Fruit fly (Drosophila melanogaster): ENCODE data around the gene CG17292.

Gene CG17292

DNA sequence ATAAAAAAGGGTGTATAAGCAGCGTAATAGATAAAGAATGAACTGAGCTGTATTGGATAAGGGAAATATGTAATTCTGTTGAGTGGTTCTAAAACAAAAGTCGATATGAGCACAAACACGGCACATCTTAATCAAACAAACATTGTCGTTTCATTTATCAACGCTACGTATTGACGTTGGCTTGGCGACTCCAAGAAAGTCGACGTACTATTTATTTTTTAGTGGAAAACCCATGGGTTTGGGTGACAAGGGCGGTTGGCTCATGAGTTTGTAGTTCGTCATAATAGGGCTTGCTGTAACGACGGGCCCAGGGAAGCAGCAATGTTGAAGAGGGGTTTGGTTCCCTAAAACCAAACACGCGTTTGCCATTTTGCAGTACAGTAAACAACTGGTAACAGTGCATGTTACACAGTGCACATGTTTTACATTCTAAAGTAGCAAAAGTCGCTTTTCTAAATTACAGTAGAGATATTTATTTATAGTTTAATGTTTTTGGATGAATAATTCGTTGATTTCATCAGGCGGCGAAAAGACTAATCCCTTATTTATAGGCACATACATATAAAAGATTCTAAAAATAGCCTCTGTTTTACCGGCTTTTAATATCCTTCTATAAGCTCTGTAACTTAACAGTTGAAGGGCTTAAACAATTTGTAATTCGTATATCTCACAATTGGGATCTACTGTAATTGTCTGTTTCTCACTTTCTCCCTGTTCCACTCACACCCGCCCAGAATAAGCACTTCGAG lies 8.9 kb upstream of the CG17292 start (continued):
- no peak for TF ChIP-seq rib (GFP tag; IDR thresholded peaks at IDR 0.05)
- TF ChIP-seq gt (GFP tag; IDR thresholded peaks at IDR 0.05): no peak
- TF ChIP-seq CG31441 (GFP tag; IDR thresholded peaks at IDR 0.05): 0 out of 2 replicates have a peak, but pooled peaks have one; percentile 20
- peak; percentile 41; the same call in 2 of the 3 replicates for TF ChIP-seq row (GFP tag; IDR thresholded peaks at IDR 0.05)
- TF ChIP-seq CG10321 (GFP tag; IDR thresholded peaks at IDR 0.05): no peak
- TF ChIP-seq hbn (GFP tag; IDR thresholded peaks at IDR 0.05; ENCODE audit: partially characterized antibody): no peak
- TF ChIP-seq Fer3 (tag; optimal IDR thresholded peaks at IDR 0.05): peak; percentile 16
- no peak for TF ChIP-seq CG15601 (tag; optimal IDR thresholded peaks at IDR 0.05)
- TF ChIP-seq CG6175 (GFP tag; IDR thresholded peaks at IDR 0.05): no peak
- TF ChIP-seq CG14441 (GFP tag; IDR thresholded peaks at IDR 0.05): no peak
- no peak for TF ChIP-seq nerfin-2 (GFP tag; IDR thresholded peaks at IDR 0.05; ENCODE audit: partially characterized antibody)
- TF ChIP-seq CG10147 (GFP tag; optimal IDR thresholded peaks at IDR 0.05): no peak
- no peak for TF ChIP-seq maf-S (GFP tag; optimal IDR thresholded peaks at IDR 0.05)
- no peak for TF ChIP-seq CG8290 (GFP tag; optimal IDR thresholded peaks at IDR 0.05)
- TF ChIP-seq CG8290 (tag; optimal IDR thresholded peaks at IDR 0.05): no peak
- no peak for TF ChIP-seq CG18011 (GFP tag; optimal IDR thresholded peaks at IDR 0.05)
- TF ChIP-seq repo (GFP tag; optimal IDR thresholded peaks at IDR 0.05): no peak
- no peak for TF ChIP-seq CG10959 (GFP tag; IDR thresholded peaks at IDR 0.05)
- no peak for TF ChIP-seq CG4854 (GFP tag; optimal IDR thresholded peaks at IDR 0.05)
- TF ChIP-seq schlank (tag; optimal IDR thresholded peaks at IDR 0.05): no peak
- no peak for TF ChIP-seq croc (GFP tag; conservative IDR thresholded peaks at IDR 0.05)
- TF ChIP-seq CG7372 (GFP tag; IDR thresholded peaks at IDR 0.05): no peak
- TF ChIP-seq CG3407 (GFP tag; optimal IDR thresholded peaks at IDR 0.05): no peak
- TF ChIP-seq sqz (GFP tag; optimal IDR thresholded peaks at IDR 0.05): no peak
- no peak for TF ChIP-seq Oli (tag; optimal IDR thresholded peaks at IDR 0.05)
- TF ChIP-seq chif (GFP tag; optimal IDR thresholded peaks at IDR 0.05): no peak
- TF ChIP-seq mld (GFP tag; IDR thresholded peaks at IDR 0.05; ENCODE audit: partially characterized antibody): no peak
- TF ChIP-seq Hand (GFP tag; optimal IDR thresholded peaks at IDR 0.05): no peak
- TF ChIP-seq tna (GFP tag; IDR thresholded peaks at IDR 0.05; ENCODE audit: partially characterized antibody): no peak
- TF ChIP-seq tin (GFP tag; optimal IDR thresholded peaks at IDR 0.05): no peak
- TF ChIP-seq ind (GFP tag; optimal IDR thresholded peaks at IDR 0.05): peak; percentile 2

- peak; percentile 42 for TF ChIP-seq Ets97D (GFP tag; optimal IDR thresholded peaks at IDR 0.05)
- peak; percentile 20 for TF ChIP-seq CG1529 (GFP tag; optimal IDR thresholded peaks at IDR 0.05)
- TF ChIP-seq CG13775 (GFP tag; optimal IDR thresholded peaks at IDR 0.05): peak; percentile 60
- no peak for TF ChIP-seq CG8765 (GFP tag; IDR thresholded peaks at IDR 0.05)
- TF ChIP-seq Dref (GFP tag; IDR thresholded peaks at IDR 0.05): peak; percentile 27
- no peak for TF ChIP-seq CG11398 (GFP tag; optimal IDR thresholded peaks at IDR 0.05)
- TF ChIP-seq CG8281 (tag; optimal IDR thresholded peaks at IDR 0.05): peak; percentile 50
- peak; percentile 61 for TF ChIP-seq Bdp1 (GFP tag; optimal IDR thresholded peaks at IDR 0.05)
- TF ChIP-seq scrt (GFP tag; optimal IDR thresholded peaks at IDR 0.05): peak; percentile 51
- TF ChIP-seq CG12104 (GFP tag; optimal IDR thresholded peaks at IDR 0.05): peak; percentile 76
- peak; percentile 74 for TF ChIP-seq so (GFP tag; IDR thresholded peaks at IDR 0.05)
- TF ChIP-seq fu2 (GFP tag; optimal IDR thresholded peaks at IDR 0.05): peak; percentile 77
- TF ChIP-seq CG12236 (GFP tag; optimal IDR thresholded peaks at IDR 0.05): no peak
- TF ChIP-seq Antp (GFP tag; optimal IDR thresholded peaks at IDR 0.05): peak; percentile 70
- no peak for TF ChIP-seq E2f2 (GFP tag; IDR thresholded peaks at IDR 0.05)
- TF ChIP-seq salm (tag; optimal IDR thresholded peaks at IDR 0.05): no peak
- TF ChIP-seq CG17912 (GFP tag; optimal IDR thresholded peaks at IDR 0.05): peak; percentile 24
- peak; percentile 74 for TF ChIP-seq Hsf (GFP tag; optimal IDR thresholded peaks at IDR 0.05)
- TF ChIP-seq YL-1 (GFP tag; optimal IDR thresholded peaks at IDR 0.05): no peak
- peak; percentile 34 for TF ChIP-seq CG33213 (GFP tag; optimal IDR thresholded peaks at IDR 0.05)
- TF ChIP-seq sqz (GFP tag; optimal IDR thresholded peaks at IDR 0.05): peak; percentile 53
Measured at dm6 chr2L:8362273-8362954, 7.8 kb upstream of the CG17292 start, which contains the start of gene CG7627. CG7627 (minus strand) TSS chr2L:8362469.
